Worm (Caenorhabditis elegans) whole organism, L3 larva: ENCODE measurements around the gene F01D5.5.

ENCODE experiments used
- ceh-16 ChIP-seq: sonication (generic microtip); optimal IDR thresholded peaks from 2 replicates; lab custom pipeline; 2017; ENCODE audit warnings: missing biosample characterization, missing genetic modification characterization
- nhr-12 ChIP-seq: fragments of 150-350 bp; optimal IDR thresholded peaks from 2 replicates; lab custom pipeline; 2014; ENCODE audit warnings: missing biosample characterization, missing genetic modification characterization
- nhr-237 ChIP-seq: fragments of 150-350 bp; optimal IDR thresholded peaks from 2 replicates; lab custom pipeline; 2014; ENCODE audit warnings: missing biosample characterization, missing genetic modification characterization
- nhr-43 ChIP-seq: sonication (generic microtip); optimal IDR thresholded peaks from 2 replicates; lab custom pipeline; 2016; ENCODE audit warnings: mild to moderate bottlenecking, missing genetic modification characterization, missing compliant biosample characterization; ENCODE audit not compliant: poor library complexity, severe bottlenecking
- nhr-77 ChIP-seq: fragments of 150-350 bp; optimal IDR thresholded peaks from 2 replicates; lab custom pipeline; 2014; ENCODE audit warnings: missing biosample characterization, missing genetic modification characterization
- tbx-2 ChIP-seq: sonication (generic microtip); optimal IDR thresholded peaks from 2 replicates; lab custom pipeline; 2016; ENCODE audit warnings: mild to moderate bottlenecking, missing genetic modification characterization, missing compliant biosample characterization

DNA sequence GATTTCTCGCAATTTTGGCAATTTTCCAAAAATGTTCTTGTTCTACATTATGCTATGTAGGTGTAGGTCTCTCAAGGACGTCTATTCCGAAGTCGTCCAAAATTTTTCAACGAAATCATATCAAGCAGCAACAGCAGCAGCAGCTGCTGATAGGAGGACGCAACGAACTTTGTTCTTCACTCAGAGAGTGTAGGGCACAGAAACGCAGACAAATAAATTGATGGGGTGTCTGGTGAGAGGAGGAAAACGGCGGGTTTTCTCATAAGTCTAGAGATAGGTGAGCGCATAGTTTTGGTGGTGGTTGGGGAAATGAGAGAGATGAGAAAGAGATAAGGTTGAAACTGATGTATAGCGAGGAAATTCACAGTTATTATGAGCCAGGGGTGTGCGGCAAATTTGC lies 47.0 kb upstream of the F01D5.5 start:
- TF ChIP-seq ceh-16 (tag; lab: Kevin White, UChicago) (no peak), nhr-237 (tag; lab: Kevin White, UChicago) (no peak), nhr-43 (peak; percentile 76), nhr-12 (tag; lab: Kevin White, UChicago) (no peak), nhr-77 (tag; lab: Kevin White, UChicago) (no peak), tbx-2 (tag; lab: Kevin White, UChicago) (no peak)
